Worm (Caenorhabditis elegans) whole organism, L4/young adult: Measurements from ENCODE around the gene F12A10.9.
"Not testable (repeated sequence)": the region's sequence is repeated elsewhere in the genome, so short reads cannot be mapped to it uniquely, and the experiment has no call there.

Experiments
- W03F9.2 ChIP-seq: fragments of 150-350 bp; optimal IDR thresholded peaks from 2 replicates; lab custom pipeline; 2014; ENCODE audit warnings: missing biosample characterization, missing genetic modification characterization
- dao-5 ChIP-seq: sonication (generic microtip); optimal IDR thresholded peaks from 2 replicates; lab custom pipeline; 2016; ENCODE audit warnings: missing genotype, missing genetic modification characterization, moderate library complexity, missing compliant biosample characterization
- him-1 ChIP-seq: sonication (generic microtip); optimal IDR thresholded peaks from 2 replicates; lab custom pipeline; 2016; ENCODE audit warnings: missing genotype, missing genetic modification reagents, missing genetic modification characterization, missing compliant biosample characterization

DNA sequence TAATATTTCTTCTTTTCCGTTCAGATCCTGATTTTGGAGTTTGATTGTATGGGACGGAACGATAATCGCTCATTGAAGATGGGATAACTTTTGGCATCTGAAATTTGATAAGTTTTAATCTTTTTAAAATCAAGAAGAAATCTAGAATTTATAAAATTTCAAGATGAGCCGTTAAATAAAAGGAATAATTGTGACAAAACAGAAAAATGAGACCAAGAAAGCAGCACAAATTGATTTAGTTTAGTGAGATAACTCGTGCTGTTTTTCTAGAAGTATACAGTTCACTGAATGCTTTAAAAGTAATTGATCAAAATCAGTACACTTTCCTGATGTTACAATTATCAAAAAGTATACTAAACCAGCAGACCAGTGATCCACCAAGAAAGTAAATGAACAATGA, 41.6 kb downstream of the F12A10.9 start, which contains the start of gene hlh-27:
- TF ChIP-seq dao-5, W03F9.2, him-1 (tag; lab: Kevin White, UChicago): not testable (repeated sequence)
